Worm (Caenorhabditis elegans) whole organism, young adult: ENCODE measurements around the gene srh-7.

Source experiments
- B0019.2 ChIP-seq: fragments of 200-800 bp; sonication (Bioruptor generic); conservative IDR thresholded peaks from 2 replicates; pipeline ENCODE4 v1.3.6; 2022; ENCODE audit warnings: missing genetic modification reagents, missing genetic modification characterization, missing compliant biosample characterization
- T07F8.4 ChIP-seq: sonication (generic microtip); optimal IDR thresholded peaks from 2 replicates; lab custom pipeline; 2016; ENCODE audit warnings: mild to moderate bottlenecking, missing genetic modification characterization, moderate library complexity, missing compliant biosample characterization
- Y53F4B.3 ChIP-seq: fragments of 200-800 bp; sonication (Bioruptor generic); IDR thresholded peaks from 2 replicates; pipeline ENCODE4 v1.3.6; 2022; ENCODE audit warnings: missing genetic modification reagents, missing genetic modification characterization, missing compliant biosample characterization
- egl-18 ChIP-seq: fragments of 200-800 bp; sonication (Bioruptor generic); IDR thresholded peaks from 2 replicates; pipeline ENCODE4 v1.3.6; 2022; ENCODE audit warnings: missing genetic modification reagents, missing genetic modification characterization, missing compliant biosample characterization
- lag-1 ChIP-seq: fragments of 200-800 bp; sonication (Bioruptor generic); IDR thresholded peaks from 2 replicates; pipeline ENCODE4 v1.3.6; 2022; ENCODE audit warnings: missing genetic modification reagents, missing genetic modification characterization, missing compliant biosample characterization
- lsy-27 ChIP-seq: sonication (generic microtip); optimal IDR thresholded peaks from 2 replicates; lab custom pipeline; 2017; ENCODE audit warnings: missing genetic modification characterization, mild to moderate bottlenecking, missing compliant biosample characterization, antibody characterized with exemption, missing genotype, borderline replicate concordance; ENCODE audit not compliant: insufficient read depth
- nfya-1 ChIP-seq: sonication (generic microtip); optimal IDR thresholded peaks from 2 replicates; lab custom pipeline; 2017; ENCODE audit warnings: antibody characterized with exemption, missing compliant biosample characterization, missing genetic modification characterization, borderline replicate concordance; ENCODE audit not compliant: insufficient read depth
- tlf-1 ChIP-seq: fragments of 200-800 bp; sonication (Bioruptor generic); optimal IDR thresholded peaks from 2 replicates; lab custom pipeline; 2018; ENCODE audit warnings: mild to moderate bottlenecking, missing genetic modification characterization, missing compliant biosample characterization

- TF ChIP-seq tlf-1 (GFP tag; lab: Kevin White, UChicago) (no peak), lsy-27 (tag; lab: Kevin White, UChicago) (no peak), Y53F4B.3 (GFP tag; lab: Robert Waterston, UW) (no peak), nfya-1 (tag; lab: Kevin White, UChicago) (no peak), T07F8.4 (tag; lab: Kevin White, UChicago) (no peak), lag-1 (no peak), egl-18 (GFP tag; lab: Robert Waterston, UW) (no peak), B0019.2 (GFP tag; lab: Robert Waterston, UW) (no peak)
Observed at ce11 chrV:4031319-4031718, 23.3 kb downstream of the srh-7 start, which contains the start of gene cyp-35A4.
